Worm (Caenorhabditis elegans): Measurements from ENCODE around the gene bath-39.
"Not testable (repeated sequence)": the region's sequence is repeated elsewhere in the genome, so short reads cannot be mapped to it uniquely, and the experiment has no call there.

bath-39 gene

ce11 chrV:13428660-13429059, 30.6 kb upstream of the bath-39 start, which contains the start of gene srd-19:
srd-19 (minus strand) TSS chrV:13428760.
- TF ChIP-seq ceh-36 (tag; optimal IDR thresholded peaks at IDR 0.05) (no peak), flt-1 (GFP tag; IDR thresholded peaks at IDR 0.05) (no peak)

ce11 chrV:13432364-13432763, 26.9 kb upstream of the bath-39 start, which contains the start of gene srd-17:
srd-17 (minus strand) TSS chrV:13432714.
- TF ChIP-seq ama-1 (optimal IDR thresholded peaks at IDR 0.05) (no peak), ceh-36 (tag; optimal IDR thresholded peaks at IDR 0.05) (no peak), ceh-13 (GFP tag; optimal IDR thresholded peaks at IDR 0.05) (no peak), scrt-1 (GFP tag; IDR thresholded peaks at IDR 0.05) (no peak), ets-7 (tag; optimal IDR thresholded peaks at IDR 0.05) (no peak)

- TF ChIP-seq ceh-13 (GFP tag; optimal IDR thresholded peaks at IDR 0.05) (no peak), F13C5.2 (tag; optimal IDR thresholded peaks at IDR 0.05) (peak; percentile 33), aly-1 (tag; optimal IDR thresholded peaks at IDR 0.05) (no peak), hnd-1 (tag; optimal IDR thresholded peaks at IDR 0.05) (no peak), flt-1 (GFP tag; IDR thresholded peaks at IDR 0.05) (no peak)
These were observed 21.7 kb upstream of the bath-39 start, which contains the start of gene mes-4 for ce11 chrV:13437473-13438074. mes-4 (minus strand) TSS chrV:13437545.

ce11 chrV:13441661-13442060, 17.6 kb upstream of the bath-39 start, which contains the start of gene col-162:
col-162 (plus strand) TSS chrV:13441961.
- TF ChIP-seq tbx-11 (GFP tag; IDR thresholded peaks at IDR 0.05) (no peak), tra-4 (tag; optimal IDR thresholded peaks at IDR 0.05) (no peak), hmg-4 (GFP tag; optimal IDR thresholded peaks at IDR 0.05) (no peak), B0310.2 (tag; optimal IDR thresholded peaks at IDR 0.05) (no peak), tbx-37 (GFP tag; conservative IDR thresholded peaks at IDR 0.05) (no peak), F13C5.2 (tag; optimal IDR thresholded peaks at IDR 0.05) (no peak)

- no peak for TF ChIP-seq flt-1 (GFP tag; IDR thresholded peaks at IDR 0.05)
These were observed 16.4 kb upstream of the bath-39 start for ce11 chrV:13442819-13443218.

ce11 chrV:13443535-13443934, 15.7 kb upstream of the bath-39 start, which contains the start of gene Y2H9A.6:
Y2H9A.6 (plus strand) TSS chrV:13443835.
- not testable (repeated sequence) for TF ChIP-seq ets-7, ceh-36, tra-4 (tag; optimal IDR thresholded peaks at IDR 0.05)

- TF ChIP-seq F13C5.2 (tag; optimal IDR thresholded peaks at IDR 0.05) = no peak
- no peak for TF ChIP-seq ama-1 (optimal IDR thresholded peaks at IDR 0.05)
- no peak for TF ChIP-seq ets-7 (tag; optimal IDR thresholded peaks at IDR 0.05)
- no peak for TF ChIP-seq sea-1 (GFP tag; conservative IDR thresholded peaks at IDR 0.05)
- TF ChIP-seq B0310.2 (tag; optimal IDR thresholded peaks at IDR 0.05) = no peak
- no peak for TF ChIP-seq tbx-37 (GFP tag; conservative IDR thresholded peaks at IDR 0.05)
These were observed 13.9 kb upstream of the bath-39 start, which contains the start of gene Y2H9A.4 for ce11 chrV:13445229-13445949. Y2H9A.4 (plus strand) TSS chrV:13445899.

- TF ChIP-seq flt-1 (GFP tag; IDR thresholded peaks at IDR 0.05) (no peak), F13C5.2 (tag; optimal IDR thresholded peaks at IDR 0.05) (no peak), hnd-1 (tag; optimal IDR thresholded peaks at IDR 0.05) (no peak), aly-1 (tag; optimal IDR thresholded peaks at IDR 0.05) (no peak), ceh-13 (GFP tag; optimal IDR thresholded peaks at IDR 0.05) (no peak), tbx-37 (GFP tag; conservative IDR thresholded peaks at IDR 0.05) (no peak), tra-4 (tag; optimal IDR thresholded peaks at IDR 0.05) (no peak), ets-7 (tag; optimal IDR thresholded peaks at IDR 0.05) (no peak), pes-1 (GFP tag; IDR thresholded peaks at IDR 0.05) (no peak), ama-1 (optimal IDR thresholded peaks at IDR 0.05) (no peak), hmg-4 (GFP tag; optimal IDR thresholded peaks at IDR 0.05) (no peak)
These were observed 5.9 kb upstream of the bath-39 start, which contains the start of gene lurp-2 for ce11 chrV:13453334-13453733. lurp-2 (plus strand) TSS chrV:13453634.

- TF ChIP-seq tbx-11 (GFP tag; IDR thresholded peaks at IDR 0.05) (no peak), ceh-13 (GFP tag; optimal IDR thresholded peaks at IDR 0.05) (no peak), scrt-1 (GFP tag; IDR thresholded peaks at IDR 0.05) (no peak), pes-1 (GFP tag; IDR thresholded peaks at IDR 0.05) (no peak), tbx-37 (GFP tag; conservative IDR thresholded peaks at IDR 0.05) (no peak), aly-1 (tag; optimal IDR thresholded peaks at IDR 0.05) (no peak), hmbx-1 (tag; optimal IDR thresholded peaks at IDR 0.05) (no peak), ama-1 (optimal IDR thresholded peaks at IDR 0.05) (no peak), ceh-36 (tag; optimal IDR thresholded peaks at IDR 0.05) (no peak), hnd-1 (tag; optimal IDR thresholded peaks at IDR 0.05) (no peak), sea-1 (GFP tag; conservative IDR thresholded peaks at IDR 0.05) (no peak), hmg-4 (GFP tag; optimal IDR thresholded peaks at IDR 0.05) (no peak), tra-4 (tag; optimal IDR thresholded peaks at IDR 0.05) (no peak), flt-1 (GFP tag; IDR thresholded peaks at IDR 0.05) (no peak), ets-7 (tag; optimal IDR thresholded peaks at IDR 0.05) (no peak), B0310.2 (tag; optimal IDR thresholded peaks at IDR 0.05) (no peak)
These were observed 3.8 kb upstream of the bath-39 start, which contains the start of gene lurp-3 for ce11 chrV:13455448-13455847. lurp-3 (plus strand) TSS chrV:13455748.

Data from whole organism, early embryonic.